Fruit fly (Drosophila melanogaster): ENCODE results near the gene CG4678.

The CG4678 gene

dm6 chrX:16751579-16752156 is 55.7 kb downstream of the CG4678 start, which contains the start of gene goe (continued):
- TF ChIP-seq jigr1 (GFP tag; IDR thresholded peaks at IDR 0.05) (no peak), Six4 (GFP tag; optimal IDR thresholded peaks at IDR 0.05) (peak; percentile 40), zf30C (GFP tag; optimal IDR thresholded peaks at IDR 0.05) (no peak), Nf-YA (GFP tag; IDR thresholded peaks at IDR 0.05) (peak; percentile 57; the same call in 1 of the 2 replicates), Fer1 (GFP tag; optimal IDR thresholded peaks at IDR 0.05) (peak; percentile 77), tap (tag; optimal IDR thresholded peaks at IDR 0.05) (peak; percentile 34), CG10274 (GFP tag; optimal IDR thresholded peaks at IDR 0.05) (peak; percentile 19), lab (GFP tag; optimal IDR thresholded peaks at IDR 0.05) (peak; percentile 84), ems (GFP tag; optimal IDR thresholded peaks at IDR 0.05) (peak; percentile 64), CG11398 (GFP tag; optimal IDR thresholded peaks at IDR 0.05) (peak; percentile 73), CG12942 (GFP tag; optimal IDR thresholded peaks at IDR 0.05) (peak; percentile 82), CG18619 (GFP tag; optimal IDR thresholded peaks at IDR 0.05) (peak; percentile 85), Lpt (GFP tag; optimal IDR thresholded peaks at IDR 0.05) (no peak), gcm2 (GFP tag; optimal IDR thresholded peaks at IDR 0.05) (peak; percentile 49), dati (GFP tag; IDR thresholded peaks at IDR 0.05) (peak; percentile 43; the same call in 1 of the 2 replicates), CG6175 (GFP tag; IDR thresholded peaks at IDR 0.05) (peak; percentile 79), CG15601 (tag; optimal IDR thresholded peaks at IDR 0.05) (peak; percentile 85), CoRest (tag; optimal IDR thresholded peaks at IDR 0.05) (peak; percentile 82), CG10267 (tag; optimal IDR thresholded peaks at IDR 0.05) (peak; percentile 62), CG15073 (GFP tag; optimal IDR thresholded peaks at IDR 0.05) (no peak), CG4424 (GFP tag; optimal IDR thresholded peaks at IDR 0.05) (peak; percentile 70), Optix (GFP tag; IDR thresholded peaks at IDR 0.05) (peak; percentile 73; the same call in 2 of the 3 replicates), Aef1 (GFP tag; IDR thresholded peaks at IDR 0.05) (peak; percentile 76), Dip2 (GFP tag; IDR thresholded peaks at IDR 0.05) (no peak), CG17612 (GFP tag; IDR thresholded peaks at IDR 0.05) (peak; percentile 60; the same call in 1 of the 2 replicates), Scr (GFP tag; IDR thresholded peaks at IDR 0.05; ENCODE audit: partially characterized antibody) (peak; percentile 89), aop (GFP tag; IDR thresholded peaks at IDR 0.05) (0 out of 2 replicates have a peak, but pooled peaks have one; percentile 30), Max (GFP tag; optimal IDR thresholded peaks at IDR 0.05) (peak; percentile 37), CG10565 (GFP tag; optimal IDR thresholded peaks at IDR 0.05) (no peak), mirr (GFP tag; optimal IDR thresholded peaks at IDR 0.05) (peak; percentile 70), CG15011 (GFP tag; optimal IDR thresholded peaks at IDR 0.05) (peak; percentile 62), pros (GFP tag; optimal IDR thresholded peaks at IDR 0.05) (no peak), CG9932 (GFP tag; IDR thresholded peaks at IDR 0.05) (peak; percentile 92), Ada2b (GFP tag; IDR thresholded peaks at IDR 0.05) (peak; percentile 57), nerfin-1 (tag; optimal IDR thresholded peaks at IDR 0.05) (no peak), shn (GFP tag; optimal IDR thresholded peaks at IDR 0.05) (peak; percentile 89), sna (GFP tag; IDR thresholded peaks at IDR 0.05; ENCODE audit: partially characterized antibody) (peak; percentile 79; the same call in 1 of the 2 replicates), YL-1 (GFP tag; optimal IDR thresholded peaks at IDR 0.05) (peak; percentile 50), BEAF-32 (GFP tag; optimal IDR thresholded peaks at IDR 0.05) (peak; percentile 97), CG18011 (GFP tag; optimal IDR thresholded peaks at IDR 0.05) (peak; percentile 65), cato (GFP tag; optimal IDR thresholded peaks at IDR 0.05; ENCODE audit: borderline replicate concordance) (peak; percentile 29), crc (GFP tag; optimal IDR thresholded peaks at IDR 0.05) (peak; percentile 59), Gsc (GFP tag; IDR thresholded peaks at IDR 0.05) (no peak), zen (tag; optimal IDR thresholded peaks at IDR 0.05) (peak; percentile 56), nmo (GFP tag; optimal IDR thresholded peaks at IDR 0.05) (peak; percentile 76), CG6272 (GFP tag; IDR thresholded peaks at IDR 0.05) (peak; percentile 60), ham (GFP tag; IDR thresholded peaks at IDR 0.05) (peak; percentile 66; the same call in 1 of the 2 replicates), trh (GFP tag; optimal IDR thresholded peaks at IDR 0.05) (peak; percentile 72), Hsf (GFP tag; optimal IDR thresholded peaks at IDR 0.05) (peak; percentile 85), CG12219 (GFP tag; optimal IDR thresholded peaks at IDR 0.05) (peak; percentile 33)
